Worm (Caenorhabditis elegans): ENCODE measurements around the gene Y37B11A.3.

DNA sequence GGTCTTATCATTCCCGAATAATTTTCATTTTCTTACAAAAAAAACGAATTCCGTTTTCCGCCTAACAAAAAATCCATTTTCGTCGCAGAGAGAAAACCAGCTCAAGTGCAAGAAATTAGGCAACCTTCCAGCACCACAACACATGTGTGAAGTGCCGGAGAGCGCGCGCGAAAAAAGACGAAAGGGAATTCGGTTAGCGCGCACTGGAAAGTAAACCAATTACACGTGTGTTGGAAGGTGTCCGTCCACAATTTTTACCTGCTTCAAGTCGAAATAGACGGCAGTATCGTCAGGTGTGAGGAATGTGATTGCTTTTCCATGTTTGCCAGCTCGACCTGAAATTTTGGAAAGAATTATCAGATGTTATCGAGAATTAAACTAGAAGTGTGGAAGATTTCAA is 49.5 kb upstream of the Y37B11A.3 start:
- TF ChIP-seq R02D3.7 (tag; optimal IDR thresholded peaks at IDR 0.05): no peak
- TF ChIP-seq lsy-2 (tag; optimal IDR thresholded peaks at IDR 0.05): no peak
- TF ChIP-seq skn-1 (tag; optimal IDR thresholded peaks at IDR 0.05): no peak
- no peak for TF ChIP-seq ztf-4 (tag; optimal IDR thresholded peaks at IDR 0.05)
- TF ChIP-seq sma-3 (GFP tag; optimal IDR thresholded peaks at IDR 0.05): no peak
- no peak for TF ChIP-seq F13H6.1 (tag; optimal IDR thresholded peaks at IDR 0.05)
- TF ChIP-seq mab-5 (tag; optimal IDR thresholded peaks at IDR 0.05): no peak
- no peak for TF ChIP-seq ceh-16 (tag; optimal IDR thresholded peaks at IDR 0.05)
- TF ChIP-seq lin-13 (GFP tag; optimal IDR thresholded peaks at IDR 0.05): no peak
- TF ChIP-seq nhr-11 (tag; optimal IDR thresholded peaks at IDR 0.05): no peak

All from whole organism, L2 larva.